Fruit fly (Drosophila melanogaster): Measurements from ENCODE around the gene eIF3g1.
"Not testable (repeated sequence)": the region's sequence is repeated elsewhere in the genome, so short reads cannot be mapped to it uniquely, and the experiment has no call there.

dm6 chrX:2610236-2610635 lies at the start of gene eIF3g1:
- not testable (repeated sequence) for TF ChIP-seq Gug (GFP tag; IDR thresholded peaks at IDR 0.05); Nf-YA (GFP tag; IDR thresholded peaks at IDR 0.05); ap (GFP tag; IDR thresholded peaks at IDR 0.05); Dll (GFP tag; IDR thresholded peaks at IDR 0.05; ENCODE audit: partially characterized antibody); H15 (GFP tag; IDR thresholded peaks at IDR 0.05); Abd-B (GFP tag; optimal IDR thresholded peaks at IDR 0.05); Blimp-1 (GFP tag; optimal IDR thresholded peaks at IDR 0.05); klu (GFP tag; IDR thresholded peaks at IDR 0.05); BtbVII (GFP tag; optimal IDR thresholded peaks at IDR 0.05); CG11696 (GFP tag; IDR thresholded peaks at IDR 0.05); C15 (GFP tag; IDR thresholded peaks at IDR 0.05); CG10274 (GFP tag; optimal IDR thresholded peaks at IDR 0.05); CG7839 (tag; optimal IDR thresholded peaks at IDR 0.05)
